Worm (Caenorhabditis elegans) whole organism, L2 larva: Measurements from ENCODE around the gene F10A3.12.

Experiments
- C34F6.9 ChIP-seq: fragments of 150-350 bp; optimal IDR thresholded peaks from 2 replicates; lab custom pipeline; 2014; ENCODE audit warnings: missing biosample characterization, missing genetic modification characterization
- F13H6.1 ChIP-seq: sonication (generic microtip); optimal IDR thresholded peaks from 2 replicates; lab custom pipeline; 2016; ENCODE audit warnings: missing genetic modification characterization, missing compliant biosample characterization
- Y55F3AM.14 ChIP-seq: fragments of 200-800 bp; sonication (Bioruptor generic); optimal IDR thresholded peaks from 2 replicates; lab custom pipeline; 2018; ENCODE audit warnings: mild to moderate bottlenecking, missing genetic modification characterization, missing compliant biosample characterization
- ZK546.5 ChIP-seq: sonication (generic microtip); optimal IDR thresholded peaks from 2 replicates; lab custom pipeline; 2017; ENCODE audit warnings: missing biosample characterization, missing genetic modification characterization
- alr-1 ChIP-seq: fragments of 150-350 bp; optimal IDR thresholded peaks from 2 replicates; lab custom pipeline; 2014; ENCODE audit warnings: missing biosample characterization, missing genetic modification characterization
- aly-2 ChIP-seq: fragments of 150-350 bp; optimal IDR thresholded peaks from 2 replicates; lab custom pipeline; 2014; ENCODE audit warnings: missing biosample characterization, missing genetic modification characterization
- ceh-82 ChIP-seq: fragments of 150-350 bp; optimal IDR thresholded peaks from 2 replicates; lab custom pipeline; 2014; ENCODE audit warnings: missing biosample characterization, missing genetic modification characterization
- egl-27 ChIP-seq: sonication (generic microtip); optimal IDR thresholded peaks from 3 replicates; lab custom pipeline; 2017; ENCODE audit warnings: missing biosample characterization, missing genetic modification reagents, missing genetic modification characterization
- elt-1 ChIP-seq: fragments of 150-350 bp; optimal IDR thresholded peaks from 2 replicates; lab custom pipeline; 2014; ENCODE audit warnings: missing biosample characterization, missing genetic modification characterization
- elt-3 ChIP-seq: sonication (generic microtip); optimal IDR thresholded peaks from 2 replicates; lab custom pipeline; 2017; ENCODE audit warnings: missing biosample characterization, missing genetic modification characterization
- fos-1 ChIP-seq: fragments of 150-350 bp; optimal IDR thresholded peaks from 2 replicates; lab custom pipeline; 2014; ENCODE audit warnings: missing biosample characterization, missing genetic modification characterization
- lin-11 ChIP-seq: fragments of 150-350 bp; sonication (generic microtip); optimal IDR thresholded peaks from 2 replicates; lab custom pipeline; 2014; ENCODE audit warnings: missing biosample characterization, missing genetic modification characterization, inconsistent platforms, mixed read lengths
- lin-13 ChIP-seq: fragments of 150-350 bp; optimal IDR thresholded peaks from 2 replicates; lab custom pipeline; 2014; ENCODE audit warnings: missing biosample characterization, missing genetic modification reagents, missing genetic modification characterization
- lin-39 ChIP-seq: fragments of 150-350 bp; optimal IDR thresholded peaks from 2 replicates; lab custom pipeline; 2014; ENCODE audit warnings: missing biosample characterization, missing genetic modification reagents, missing genetic modification characterization
- mdl-1 ChIP-seq, 2 experiments: fragments of 150-350 bp in 1 of 2; sonication (generic microtip) in 1 of 2; optimal IDR thresholded peaks; 2 replicates each; lab custom pipeline; 2017; ENCODE audit warnings: missing biosample characterization in 2 of 2, missing genetic modification characterization in 2 of 2
- nhr-10 ChIP-seq: sonication (generic microtip); optimal IDR thresholded peaks from 2 replicates; lab custom pipeline; 2017; ENCODE audit warnings: missing biosample characterization, missing genetic modification characterization
- nhr-11 ChIP-seq: fragments of 150-350 bp; optimal IDR thresholded peaks from 2 replicates; lab custom pipeline; 2014; ENCODE audit warnings: missing biosample characterization, missing genetic modification characterization
- nhr-12 ChIP-seq: fragments of 150-350 bp; optimal IDR thresholded peaks from 2 replicates; lab custom pipeline; 2014; ENCODE audit warnings: missing biosample characterization, missing genetic modification characterization
- nhr-129 ChIP-seq: fragments of 150-350 bp; optimal IDR thresholded peaks from 2 replicates; lab custom pipeline; 2014; ENCODE audit warnings: missing biosample characterization, missing genetic modification characterization
- nhr-21 ChIP-seq: fragments of 150-350 bp; optimal IDR thresholded peaks from 2 replicates; lab custom pipeline; 2014; ENCODE audit warnings: missing biosample characterization, missing genetic modification characterization
- nhr-23 ChIP-seq: fragments of 150-350 bp; optimal IDR thresholded peaks from 2 replicates; lab custom pipeline; 2014; ENCODE audit warnings: missing biosample characterization, missing genetic modification reagents, missing genetic modification characterization
- nhr-237 ChIP-seq: fragments of 150-350 bp; optimal IDR thresholded peaks from 2 replicates; lab custom pipeline; 2014; ENCODE audit warnings: missing biosample characterization, missing genetic modification characterization
- nhr-25 ChIP-seq: fragments of 150-350 bp; sonication (generic microtip); optimal IDR thresholded peaks from 3 replicates; lab custom pipeline; 2014; ENCODE audit warnings: missing biosample characterization, missing genetic modification characterization
- nhr-6 ChIP-seq: fragments of 150-350 bp; optimal IDR thresholded peaks from 2 replicates; lab custom pipeline; 2014; ENCODE audit warnings: missing biosample characterization, missing genetic modification characterization
- peb-1 ChIP-seq: fragments of 150-350 bp; optimal IDR thresholded peaks from 2 replicates; lab custom pipeline; 2014; ENCODE audit warnings: missing biosample characterization, missing genetic modification characterization
- skn-1 ChIP-seq: sonication (generic microtip); optimal IDR thresholded peaks from 2 replicates; lab custom pipeline; 2017; ENCODE audit warnings: missing biosample characterization, missing genetic modification characterization
- sma-3 ChIP-seq: sonication (generic microtip); optimal IDR thresholded peaks from 2 replicates; lab custom pipeline; 2016; ENCODE audit warnings: missing genetic modification reagents, missing genetic modification characterization, missing compliant biosample characterization
- sma-9 ChIP-seq, 2 experiments: fragments of 150-350 bp in 1 of 2; sonication (generic microtip) in 1 of 2; optimal IDR thresholded peaks; 2 replicates each; lab custom pipeline; 2014 to 2016; ENCODE audit warnings: missing genetic modification characterization in 2 of 2, mild to moderate bottlenecking in 1 of 2, missing biosample characterization in 1 of 2, missing compliant biosample characterization in 1 of 2, missing genetic modification reagents in 1 of 2, moderate library complexity in 1 of 2
- snpc-4 ChIP-seq: fragments of 150-350 bp; optimal IDR thresholded peaks from 2 replicates; lab custom pipeline; 2014; ENCODE audit warnings: missing biosample characterization, missing genetic modification characterization
- unc-39 ChIP-seq: fragments of 150-350 bp; optimal IDR thresholded peaks from 2 replicates; lab custom pipeline; 2014; ENCODE audit warnings: missing biosample characterization, missing genetic modification characterization
- unc-55 ChIP-seq: fragments of 150-350 bp; sonication (generic microtip); optimal IDR thresholded peaks from 3 replicates; lab custom pipeline; 2014; ENCODE audit warnings: missing biosample characterization, missing genetic modification reagents, missing genetic modification characterization
- unc-62 ChIP-seq: fragments of 150-350 bp; optimal IDR thresholded peaks from 2 replicates; lab custom pipeline; 2014; ENCODE audit warnings: missing biosample characterization, missing genetic modification reagents, missing genetic modification characterization
- zag-1 ChIP-seq: fragments of 150-350 bp; optimal IDR thresholded peaks from 2 replicates; lab custom pipeline; 2014; ENCODE audit warnings: missing biosample characterization, missing genetic modification characterization
- ztf-1 ChIP-seq: fragments of 200-800 bp; sonication (Bioruptor generic); conservative IDR thresholded peaks from 2 replicates; pipeline ENCODE4 v1.3.6; 2022; ENCODE audit warnings: missing genetic modification characterization, missing compliant biosample characterization
- ztf-4 ChIP-seq: fragments of 150-350 bp; optimal IDR thresholded peaks from 2 replicates; lab custom pipeline; 2014; ENCODE audit warnings: missing biosample characterization, missing genetic modification characterization

F10A3.12 gene

ce11 chrV:16155111-16155510, 8.7 kb upstream of the F10A3.12 start, which contains the start of gene str-97:
str-97 (minus strand) TSS chrV:16155211.
- TF ChIP-seq lin-39 (tag; lab: Kevin White, UChicago) (no peak), aly-2 (tag; lab: Kevin White, UChicago) (no peak), C34F6.9 (tag; lab: Kevin White, UChicago) (no peak), nhr-237 (tag; lab: Kevin White, UChicago) (no peak), ceh-82 (tag; lab: Kevin White, UChicago) (no peak), egl-27 (tag; lab: Kevin White, UChicago) (no peak), snpc-4 (tag; lab: Kevin White, UChicago) (no peak), elt-3 (tag; lab: Kevin White, UChicago) (no peak), sma-9 (GFP tag; optimal IDR thresholded peaks at IDR 0.05; lab: Kevin White, UChicago) (no peak), sma-9 (tag; optimal IDR thresholded peaks at IDR 0.05; lab: Kevin White, UChicago) (no peak), zag-1 (tag; lab: Kevin White, UChicago) (no peak), lin-13 (GFP tag; lab: Kevin White, UChicago) (no peak), ztf-4 (no peak)

ce11 chrV:16158391-16158790, 5.4 kb upstream of the F10A3.12 start, which contains the start of gene str-99:
str-99 (minus strand) TSS chrV:16158491.
- no peak for TF ChIP-seq nhr-23
- no peak for TF ChIP-seq lin-11 (tag; lab: Kevin White, UChicago)
- TF ChIP-seq nhr-21 (tag; lab: Kevin White, UChicago): no peak
- TF ChIP-seq peb-1 (tag; lab: Kevin White, UChicago): no peak
- TF ChIP-seq unc-39 (tag; lab: Kevin White, UChicago): no peak
- TF ChIP-seq zag-1 (tag; lab: Kevin White, UChicago): no peak
- no peak for TF ChIP-seq sma-9 (GFP tag; optimal IDR thresholded peaks at IDR 0.05; lab: Kevin White, UChicago)
- TF ChIP-seq sma-9 (tag; optimal IDR thresholded peaks at IDR 0.05; lab: Kevin White, UChicago): no peak
- TF ChIP-seq elt-1 (tag; lab: Kevin White, UChicago): no peak
- TF ChIP-seq skn-1 (tag; lab: Kevin White, UChicago): no peak
- TF ChIP-seq sma-3 (GFP tag; lab: Kevin White, UChicago): no peak
- no peak for TF ChIP-seq ztf-1 (GFP tag; lab: Robert Waterston, UW)
- TF ChIP-seq nhr-12: no peak
- TF ChIP-seq lin-39 (tag; lab: Kevin White, UChicago): no peak
- TF ChIP-seq C34F6.9 (tag; lab: Kevin White, UChicago): no peak
- TF ChIP-seq egl-27 (tag; lab: Kevin White, UChicago): no peak

- TF ChIP-seq F13H6.1 (tag; lab: Kevin White, UChicago) (no peak), skn-1 (tag; lab: Kevin White, UChicago) (no peak), unc-39 (tag; lab: Kevin White, UChicago) (no peak), alr-1 (no peak), mdl-1 (tag; optimal IDR thresholded peaks at IDR 0.05; lab: Kevin White, UChicago) (no peak), fos-1 (tag; lab: Kevin White, UChicago) (no peak), nhr-129 (no peak), nhr-6 (tag; lab: Kevin White, UChicago) (no peak), Y55F3AM.14 (no peak), ZK546.5 (no peak), peb-1 (tag; lab: Kevin White, UChicago) (no peak)
- TF ChIP-seq, all 48 proteins: peak for 0
Measured at ce11 chrV:16159594-16159993, 4.2 kb upstream of the F10A3.12 start, which contains the start of gene F10A3.17. F10A3.17 (minus strand) TSS chrV:16159694.

ce11 chrV:16160087-16160486, 3.7 kb upstream of the F10A3.12 start:
- peak; percentile 56 for TF ChIP-seq unc-55 (GFP tag; lab: Kevin White, UChicago)
- TF ChIP-seq lin-39 (tag; lab: Kevin White, UChicago): no peak
- TF ChIP-seq fos-1 (tag; lab: Kevin White, UChicago): peak; percentile 62
- TF ChIP-seq nhr-129: peak; percentile 83
- TF ChIP-seq, all 48 proteins: peak for 3

- TF ChIP-seq nhr-10 (tag; lab: Kevin White, UChicago) (no peak), ZK546.5 (no peak), lin-39 (tag; lab: Kevin White, UChicago) (no peak), nhr-25 (tag; lab: Kevin White, UChicago) (no peak), ceh-82 (tag; lab: Kevin White, UChicago) (no peak), nhr-11 (tag; lab: Kevin White, UChicago) (no peak), C34F6.9 (tag; lab: Kevin White, UChicago) (no peak), skn-1 (tag; lab: Kevin White, UChicago) (no peak), F13H6.1 (tag; lab: Kevin White, UChicago) (no peak), aly-2 (tag; lab: Kevin White, UChicago) (no peak), ztf-4 (no peak), unc-62 (GFP tag; lab: Kevin White, UChicago) (no peak)
Measured at ce11 chrV:16162124-16162735, 1.6 kb upstream of the F10A3.12 start, which contains the start of the genes str-109 and F10A3.11. str-109 (minus strand) TSS chrV:16162224. F10A3.11 (plus strand) TSS chrV:16162685.
